Fruit fly (Drosophila melanogaster): ENCODE results near the gene rdx.
A peak's percentile ranks its signal among the peaks of the same experiment; 100 is the strongest.

Gene rdx

DNA sequence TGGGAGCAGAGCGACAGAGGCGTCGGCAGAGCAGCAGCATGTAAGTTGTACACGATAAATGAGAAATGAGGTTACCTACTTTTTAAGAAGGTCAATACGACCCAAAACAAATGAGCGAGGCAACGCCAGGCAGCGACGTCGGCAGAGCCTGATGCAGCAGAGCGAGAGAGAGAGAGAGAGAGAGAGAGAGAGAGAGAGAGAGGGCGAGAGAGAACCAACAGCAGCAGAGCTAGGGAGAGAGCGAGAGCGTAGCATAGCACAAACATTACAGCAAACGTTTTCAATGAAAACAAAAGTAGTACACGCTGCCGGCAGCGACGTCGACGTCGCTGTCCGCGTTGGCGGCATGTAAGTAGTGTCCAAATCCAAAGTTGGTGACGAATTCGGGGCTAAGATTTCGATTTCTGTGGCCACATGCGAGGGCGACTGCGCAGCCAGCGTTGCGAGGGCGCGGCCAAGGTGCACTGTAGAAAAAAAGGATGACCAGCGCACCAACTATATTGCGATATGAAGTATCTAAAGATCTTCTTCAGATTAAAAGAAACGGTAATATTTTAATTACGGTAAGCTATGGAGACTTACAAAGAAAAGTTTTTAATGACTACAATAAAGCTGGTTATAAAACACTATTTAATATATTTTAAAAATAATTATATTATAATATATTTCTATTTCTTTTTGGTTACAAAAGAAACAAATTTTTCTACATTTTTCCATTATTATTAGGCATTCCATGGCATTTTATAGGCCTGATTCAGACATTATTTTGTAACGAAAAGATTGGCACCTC is 14.0 kb downstream of the rdx start (continued):
- TF ChIP-seq Asciz (GFP tag; optimal IDR thresholded peaks at IDR 0.05) (peak; percentile 92), Oaz (GFP tag; IDR thresholded peaks at IDR 0.05) (peak; percentile 71; the same call in 1 of the 2 replicates), row (GFP tag; IDR thresholded peaks at IDR 0.05) (peak; percentile 87), ken (GFP tag; IDR thresholded peaks at IDR 0.05) (peak; percentile 75), pb (GFP tag; optimal IDR thresholded peaks at IDR 0.05) (peak; percentile 0), ham (GFP tag; IDR thresholded peaks at IDR 0.05) (no peak), CG7928 (GFP tag; optimal IDR thresholded peaks at IDR 0.05) (no peak), CG17186 (GFP tag; optimal IDR thresholded peaks at IDR 0.05) (no peak), NK7.1 (GFP tag; optimal IDR thresholded peaks at IDR 0.05) (no peak), CG12744 (GFP tag; optimal IDR thresholded peaks at IDR 0.05) (no peak), eve (GFP tag; optimal IDR thresholded peaks at IDR 0.05) (no peak), Nf-YB (GFP tag; optimal IDR thresholded peaks at IDR 0.05) (peak; percentile 67), CG3838 (GFP tag; optimal IDR thresholded peaks at IDR 0.05) (no peak), nmo (GFP tag; optimal IDR thresholded peaks at IDR 0.05) (peak; percentile 94), her (GFP tag; optimal IDR thresholded peaks at IDR 0.05) (peak; percentile 47), maf-S (GFP tag; optimal IDR thresholded peaks at IDR 0.05) (no peak), twi (tag; optimal IDR thresholded peaks at IDR 0.05) (peak; percentile 74), CG10431 (GFP tag; optimal IDR thresholded peaks at IDR 0.05) (peak; percentile 78), wdn (GFP tag; IDR thresholded peaks at IDR 0.05) (0 out of 2 replicates have a peak, but pooled peaks have one; percentile 16), CG9437 (GFP tag; optimal IDR thresholded peaks at IDR 0.05) (peak; percentile 88), lab (GFP tag; optimal IDR thresholded peaks at IDR 0.05) (peak; percentile 78), Doc2 (GFP tag; IDR thresholded peaks at IDR 0.05) (no peak), CG14050 (GFP tag; IDR thresholded peaks at IDR 0.05) (peak; percentile 81), sob (GFP tag; IDR thresholded peaks at IDR 0.05) (peak; percentile 75; the same call in 1 of the 2 replicates), yki (optimal IDR thresholded peaks at IDR 0.05) (peak; percentile 97), CG14965 (GFP tag; optimal IDR thresholded peaks at IDR 0.05; ENCODE audit: borderline replicate concordance) (peak; percentile 2), CG6854 (GFP tag; optimal IDR thresholded peaks at IDR 0.05) (peak; percentile 83), D (optimal IDR thresholded peaks at IDR 0.05) (peak; percentile 18), D (GFP tag; optimal IDR thresholded peaks at IDR 0.05) (peak; percentile 82), ind (GFP tag; optimal IDR thresholded peaks at IDR 0.05) (peak; percentile 80), slou (GFP tag; optimal IDR thresholded peaks at IDR 0.05) (no peak), cas (GFP tag; IDR thresholded peaks at IDR 0.05) (no peak), CG7987 (GFP tag; optimal IDR thresholded peaks at IDR 0.05) (no peak), nom (GFP tag; optimal IDR thresholded peaks at IDR 0.05) (peak; percentile 57), CG7556 (GFP tag; optimal IDR thresholded peaks at IDR 0.05) (peak; percentile 95), sim (GFP tag; IDR thresholded peaks at IDR 0.05) (no peak), stc (GFP tag; IDR thresholded peaks at IDR 0.05) (peak; percentile 88), stwl (tag; optimal IDR thresholded peaks at IDR 0.05) (no peak), C15 (GFP tag; IDR thresholded peaks at IDR 0.05) (no peak), CG11247 (GFP tag; IDR thresholded peaks at IDR 0.05) (0 out of 2 replicates have a peak, but pooled peaks have one; percentile 39), CG30403 (GFP tag; optimal IDR thresholded peaks at IDR 0.05) (peak; percentile 81), CoRest (tag; optimal IDR thresholded peaks at IDR 0.05) (peak; percentile 94), gcm2 (GFP tag; optimal IDR thresholded peaks at IDR 0.05) (peak; percentile 32), B-H2 (GFP tag; optimal IDR thresholded peaks at IDR 0.05) (peak; percentile 51), gem (tag; optimal IDR thresholded peaks at IDR 0.05) (peak; percentile 95), D19B (GFP tag; optimal IDR thresholded peaks at IDR 0.05) (peak; percentile 53), CG9609 (GFP tag; optimal IDR thresholded peaks at IDR 0.05) (peak; percentile 51), zen2 (GFP tag; IDR thresholded peaks at IDR 0.05; ENCODE audit: partially characterized antibody) (no peak; the same call in 2 of the 3 replicates), Scr (GFP tag; IDR thresholded peaks at IDR 0.05; ENCODE audit: partially characterized antibody) (peak; percentile 28), klu (GFP tag; IDR thresholded peaks at IDR 0.05) (peak; percentile 66; the same call in 1 of the 2 replicates)

Data from whole organism, embryonic.